Fruit fly (Drosophila melanogaster): ENCODE results near the gene Tdrd3.

The Tdrd3 gene

DNA sequence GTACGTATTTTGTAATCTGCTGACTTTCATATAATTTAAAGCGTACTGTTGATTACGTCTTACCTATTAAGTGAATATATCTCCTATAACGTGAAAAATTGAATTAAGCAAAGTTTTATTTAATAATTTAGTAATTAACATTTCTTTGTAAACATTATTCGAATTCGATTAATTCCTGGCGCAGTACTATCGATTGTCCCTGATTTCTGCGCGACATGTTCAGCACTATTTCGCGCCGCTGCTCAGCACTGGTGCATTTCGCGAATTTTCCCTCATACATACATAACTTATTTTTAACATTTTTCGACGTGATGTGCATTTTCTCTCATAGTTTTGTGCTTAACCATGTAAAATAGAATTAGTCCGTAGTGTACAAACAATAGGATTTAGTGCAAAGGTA is 3.1 kb downstream of the Tdrd3 start, which contains the start of gene Helz (continued):
- TF ChIP-seq sd (tag; optimal IDR thresholded peaks at IDR 0.05) = no peak
- TF ChIP-seq pfk (GFP tag; optimal IDR thresholded peaks at IDR 0.05) = no peak
- TF ChIP-seq CG2199 (GFP tag; IDR thresholded peaks at IDR 0.05) = no peak
- TF ChIP-seq Dek (tag; optimal IDR thresholded peaks at IDR 0.05) = no peak
- no peak for TF ChIP-seq CG17912 (GFP tag; optimal IDR thresholded peaks at IDR 0.05)
- no peak for TF ChIP-seq tx (GFP tag; optimal IDR thresholded peaks at IDR 0.05)
- no peak for TF ChIP-seq H15 (GFP tag; IDR thresholded peaks at IDR 0.05)
- TF ChIP-seq CG16863 (GFP tag; optimal IDR thresholded peaks at IDR 0.05) = no peak
- no peak for TF ChIP-seq CG16813 (GFP tag; IDR thresholded peaks at IDR 0.05; ENCODE audit: partially characterized antibody)
- no peak; the same call in 2 of the 3 replicates for TF ChIP-seq CG7963 (GFP tag; IDR thresholded peaks at IDR 0.05; ENCODE audit: partially characterized antibody)
- TF ChIP-seq HLH54F (GFP tag; optimal IDR thresholded peaks at IDR 0.05) = no peak
- TF ChIP-seq CG42726 (GFP tag; IDR thresholded peaks at IDR 0.05; ENCODE audit: partially characterized antibody) = no peak
- TF ChIP-seq row (GFP tag; IDR thresholded peaks at IDR 0.05) = no peak
- TF ChIP-seq CG32767 (GFP tag; IDR thresholded peaks at IDR 0.05) = peak; percentile 13; the same call in 1 of the 2 replicates
- TF ChIP-seq CG10321 (GFP tag; IDR thresholded peaks at IDR 0.05) = no peak; the same call in 1 of the 2 replicates
- no peak for TF ChIP-seq HmgD (GFP tag; optimal IDR thresholded peaks at IDR 0.05)
- peak; percentile 14 for TF ChIP-seq caup (GFP tag; optimal IDR thresholded peaks at IDR 0.05; ENCODE audit: severe bottlenecking)
- TF ChIP-seq CG17359 (tag; optimal IDR thresholded peaks at IDR 0.05) = no peak
- TF ChIP-seq D19B (GFP tag; optimal IDR thresholded peaks at IDR 0.05) = no peak
- TF ChIP-seq ranshi (GFP tag; IDR thresholded peaks at IDR 0.05) = no peak
- TF ChIP-seq ftz-f1 (GFP tag; optimal IDR thresholded peaks at IDR 0.05) = no peak
- TF ChIP-seq tap (tag; optimal IDR thresholded peaks at IDR 0.05) = no peak
- no peak for TF ChIP-seq Atf3 (GFP tag; optimal IDR thresholded peaks at IDR 0.05)
- TF ChIP-seq dysf (GFP tag; IDR thresholded peaks at IDR 0.05) = peak; percentile 31; the same call in 1 of the 3 replicates
- no peak for TF ChIP-seq Hmx (GFP tag; optimal IDR thresholded peaks at IDR 0.05)
- TF ChIP-seq nerfin-1 (tag; optimal IDR thresholded peaks at IDR 0.05) = no peak
- no peak for TF ChIP-seq ac (GFP tag; optimal IDR thresholded peaks at IDR 0.05)
- TF ChIP-seq sug (tag; optimal IDR thresholded peaks at IDR 0.05) = no peak
- TF ChIP-seq CG15269 (tag; optimal IDR thresholded peaks at IDR 0.05) = no peak
- TF ChIP-seq Mrtf (GFP tag; IDR thresholded peaks at IDR 0.05) = no peak
- TF ChIP-seq BtbVII (GFP tag; optimal IDR thresholded peaks at IDR 0.05) = no peak
- no peak for TF ChIP-seq CG11504 (tag; optimal IDR thresholded peaks at IDR 0.05)
- peak; percentile 61 for TF ChIP-seq sob (GFP tag; IDR thresholded peaks at IDR 0.05)
- TF ChIP-seq p53 (GFP tag; optimal IDR thresholded peaks at IDR 0.05) = no peak
- TF ChIP-seq gfzf (GFP tag; optimal IDR thresholded peaks at IDR 0.05) = no peak
- no peak for TF ChIP-seq CG7372 (GFP tag; IDR thresholded peaks at IDR 0.05)
- TF ChIP-seq Adf1 (GFP tag; IDR thresholded peaks at IDR 0.05) = no peak
- no peak for TF ChIP-seq dmrt99B (tag; optimal IDR thresholded peaks at IDR 0.05)
- no peak for TF ChIP-seq CG31441 (GFP tag; IDR thresholded peaks at IDR 0.05)
- no peak for TF ChIP-seq lab (GFP tag; optimal IDR thresholded peaks at IDR 0.05)
- TF ChIP-seq CG11247 (GFP tag; IDR thresholded peaks at IDR 0.05) = peak; percentile 57
- TF ChIP-seq al (GFP tag; IDR thresholded peaks at IDR 0.05) = no peak
- TF ChIP-seq ind (GFP tag; optimal IDR thresholded peaks at IDR 0.05) = no peak
- TF ChIP-seq CG4328 (GFP tag; optimal IDR thresholded peaks at IDR 0.05) = no peak
- no peak for TF ChIP-seq sim (GFP tag; IDR thresholded peaks at IDR 0.05)
- no peak for TF ChIP-seq E2f1 (GFP tag; IDR thresholded peaks at IDR 0.05)
- no peak for TF ChIP-seq Mad (GFP tag; optimal IDR thresholded peaks at IDR 0.05)
- TF ChIP-seq CG1024 (GFP tag; IDR thresholded peaks at IDR 0.05) = no peak
- TF ChIP-seq dati (GFP tag; IDR thresholded peaks at IDR 0.05) = no peak
- TF ChIP-seq trh (GFP tag; optimal IDR thresholded peaks at IDR 0.05) = no peak
- no peak for TF ChIP-seq usp (GFP tag; optimal IDR thresholded peaks at IDR 0.05)
- peak; percentile 8 for TF ChIP-seq CG33213 (GFP tag; optimal IDR thresholded peaks at IDR 0.05)
